Worm (Caenorhabditis elegans): ENCODE measurements around the gene F38A5.2.

DNA sequence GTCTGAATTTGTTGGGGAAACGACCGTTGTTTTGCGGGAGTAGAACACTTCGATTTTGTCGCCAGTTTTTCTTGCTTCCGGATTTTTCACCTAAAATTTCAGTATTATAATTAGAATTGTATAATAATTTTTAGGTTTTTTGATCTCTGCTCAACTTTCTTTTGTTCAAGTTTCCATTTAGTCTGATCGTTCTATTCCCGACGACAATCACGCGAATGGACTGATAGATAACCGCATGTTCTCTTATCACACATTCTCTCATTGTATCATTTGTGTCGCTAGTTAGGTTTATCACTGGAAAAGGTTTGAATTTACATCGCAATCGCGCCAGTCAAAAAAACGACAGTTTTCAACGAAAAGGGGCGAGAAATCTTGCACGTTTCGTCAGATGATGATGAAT, 30.3 kb downstream of the F38A5.2 start:
- TF ChIP-seq ceh-18 (tag; optimal IDR thresholded peaks at IDR 0.05) = no peak
- TF ChIP-seq K09A11.1 (tag; optimal IDR thresholded peaks at IDR 0.05; ENCODE audit: insufficient read depth) = no peak
- TF ChIP-seq tbx-2 (tag; optimal IDR thresholded peaks at IDR 0.05) = no peak
- TF ChIP-seq fax-1 (tag; optimal IDR thresholded peaks at IDR 0.05) = no peak
- no peak for TF ChIP-seq fkh-10 (GFP tag; optimal IDR thresholded peaks at IDR 0.05)
- TF ChIP-seq pha-4 (tag; optimal IDR thresholded peaks at IDR 0.05) = no peak
- TF ChIP-seq ceh-30 (tag; optimal IDR thresholded peaks at IDR 0.05) = no peak
- TF ChIP-seq pros-1 (tag; optimal IDR thresholded peaks at IDR 0.05) = no peak
- TF ChIP-seq C08G9.2 (tag; optimal IDR thresholded peaks at IDR 0.05) = no peak

Measured in whole organism, late embryonic.